Fruit fly (Drosophila melanogaster): ENCODE measurements around the gene bgm.

Gene bgm

DNA sequence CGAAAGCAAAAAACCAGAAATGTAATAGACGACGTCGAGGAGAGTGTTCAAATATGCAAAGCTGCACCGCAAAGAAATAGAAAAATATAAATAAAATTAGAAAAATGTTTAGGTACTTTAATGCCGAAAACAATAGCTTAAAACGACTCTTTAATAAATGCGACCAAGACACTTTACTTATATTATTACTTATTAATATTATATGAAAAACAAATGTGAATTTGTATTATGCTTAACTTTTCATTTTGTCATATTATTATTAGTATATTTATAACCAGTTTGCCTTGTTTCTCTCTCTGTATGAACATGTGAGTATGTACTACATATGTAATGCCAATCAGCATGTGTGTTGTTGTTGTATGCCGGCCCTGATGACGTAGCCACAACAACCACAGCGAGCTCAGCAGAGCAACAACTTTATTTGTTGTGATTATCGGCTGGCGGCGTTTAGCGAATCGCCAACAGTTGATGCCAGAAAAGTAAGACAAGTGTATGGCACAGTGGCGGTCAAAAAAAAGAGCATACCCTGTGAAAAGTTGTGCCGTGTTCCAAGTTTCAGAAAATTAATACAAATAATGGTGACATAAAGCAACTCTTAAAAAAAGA is 9.4 kb downstream of the bgm start (continued):
- peak; percentile 70 for TF ChIP-seq CG6654 (GFP tag; optimal IDR thresholded peaks at IDR 0.05)
- TF ChIP-seq hb (GFP tag; IDR thresholded peaks at IDR 0.05; ENCODE audit: partially characterized antibody): no peak
- TF ChIP-seq CG4820 (GFP tag; optimal IDR thresholded peaks at IDR 0.05): peak; percentile 73
- peak in 1 of 2 experiments; percentile 83 for TF ChIP-seq Hr78 (GFP tag; optimal IDR thresholded peaks at IDR 0.05)
- peak; percentile 99 for TF ChIP-seq mirr (GFP tag; optimal IDR thresholded peaks at IDR 0.05)
- TF ChIP-seq H2.0 (GFP tag; IDR thresholded peaks at IDR 0.05): peak; percentile 87
- TF ChIP-seq CG11695 (GFP tag; IDR thresholded peaks at IDR 0.05): peak; percentile 97
- TF ChIP-seq CG7839 (tag; optimal IDR thresholded peaks at IDR 0.05): peak; percentile 98
- TF ChIP-seq CG3995 (GFP tag; optimal IDR thresholded peaks at IDR 0.05): no peak
- TF ChIP-seq knrl (GFP tag; IDR thresholded peaks at IDR 0.05; ENCODE audit: partially characterized antibody): no peak
- TF ChIP-seq dmrt99B (tag; optimal IDR thresholded peaks at IDR 0.05): peak; percentile 96
- peak in 1 of 2 experiments; percentile 58 for TF ChIP-seq eve (GFP tag; optimal IDR thresholded peaks at IDR 0.05)
- peak; percentile 82 for TF ChIP-seq kay (GFP tag; optimal IDR thresholded peaks at IDR 0.05)
- peak; percentile 76 for TF ChIP-seq chm (GFP tag; IDR thresholded peaks at IDR 0.05)
- TF ChIP-seq sqz (GFP tag; optimal IDR thresholded peaks at IDR 0.05): peak; percentile 97
- peak; percentile 36 for TF ChIP-seq slou (GFP tag; optimal IDR thresholded peaks at IDR 0.05)
- TF ChIP-seq Hey (tag; optimal IDR thresholded peaks at IDR 0.05): no peak
- TF ChIP-seq zfh1 (GFP tag; IDR thresholded peaks at IDR 0.05): peak; percentile 87
- TF ChIP-seq Taf1 (GFP tag; IDR thresholded peaks at IDR 0.05): peak; percentile 87
- peak; percentile 61 for TF ChIP-seq zfh2 (GFP tag; optimal IDR thresholded peaks at IDR 0.05)
- TF ChIP-seq mld (GFP tag; IDR thresholded peaks at IDR 0.05; ENCODE audit: partially characterized antibody): no peak
- TF ChIP-seq H15 (GFP tag; IDR thresholded peaks at IDR 0.05): peak; percentile 79
- TF ChIP-seq ci (GFP tag; IDR thresholded peaks at IDR 0.05): peak; percentile 77
- peak; percentile 95 for TF ChIP-seq gcm (GFP tag; optimal IDR thresholded peaks at IDR 0.05)
- peak; percentile 89 for TF ChIP-seq CG14667 (GFP tag; IDR thresholded peaks at IDR 0.05)
- TF ChIP-seq BtbVII (GFP tag; optimal IDR thresholded peaks at IDR 0.05): peak; percentile 97
- TF ChIP-seq lmd (GFP tag; IDR thresholded peaks at IDR 0.05): peak; percentile 95
- no peak for TF ChIP-seq ash1 (GFP tag; optimal IDR thresholded peaks at IDR 0.05)
- peak; percentile 96 for TF ChIP-seq Med (GFP tag)
- peak; percentile 26 for TF ChIP-seq CG33213 (GFP tag; optimal IDR thresholded peaks at IDR 0.05)
- TF ChIP-seq CG6765 (GFP tag; optimal IDR thresholded peaks at IDR 0.05): peak; percentile 95
- TF ChIP-seq tup (GFP tag; optimal IDR thresholded peaks at IDR 0.05): no peak
- peak; percentile 56 for TF ChIP-seq ac (GFP tag; optimal IDR thresholded peaks at IDR 0.05)
- TF ChIP-seq dpn (GFP tag; optimal IDR thresholded peaks at IDR 0.05): peak; percentile 31 to 86
- TF ChIP-seq CG11696 (GFP tag; IDR thresholded peaks at IDR 0.05): peak; percentile 87
- TF ChIP-seq CG8944 (GFP tag; optimal IDR thresholded peaks at IDR 0.05): peak; percentile 52
- peak; percentile 76 for TF ChIP-seq CG11085 (GFP tag; IDR thresholded peaks at IDR 0.05)
- TF ChIP-seq CG2120 (GFP tag; optimal IDR thresholded peaks at IDR 0.05): peak; percentile 65
- no peak for TF ChIP-seq BEAF-32 (GFP tag; optimal IDR thresholded peaks at IDR 0.05)
- TF ChIP-seq Dip3 (GFP tag; optimal IDR thresholded peaks at IDR 0.05): peak; percentile 2
- peak; percentile 88 for TF ChIP-seq CG10366 (GFP tag; IDR thresholded peaks at IDR 0.05)
- peak; percentile 54; the same call in 2 of the 3 replicates for TF ChIP-seq otp (GFP tag; IDR thresholded peaks at IDR 0.05)
- TF ChIP-seq yki (optimal IDR thresholded peaks at IDR 0.05): no peak
- peak; percentile 69 for TF ChIP-seq HLHmδ (GFP tag; optimal IDR thresholded peaks at IDR 0.05)
- TF ChIP-seq ase (GFP tag; IDR thresholded peaks at IDR 0.05): peak; percentile 76
- TF ChIP-seq cad (GFP tag; optimal IDR thresholded peaks at IDR 0.05): no peak
- peak; percentile 95 for TF ChIP-seq Fer3 (tag; optimal IDR thresholded peaks at IDR 0.05)
- TF ChIP-seq wek (GFP tag; optimal IDR thresholded peaks at IDR 0.05): no peak
- TF ChIP-seq CG1024 (GFP tag; IDR thresholded peaks at IDR 0.05): peak; percentile 42; the same call in 1 of the 2 replicates
- no peak for TF ChIP-seq CG1832 (GFP tag; optimal IDR thresholded peaks at IDR 0.05)

Data from whole organism, embryonic.